Fruit fly (Drosophila melanogaster): Measurements from ENCODE around the gene CG5565.

- no peak for TF ChIP-seq EcR (GFP tag; optimal IDR thresholded peaks at IDR 0.05)
- no peak for TF ChIP-seq Dll (optimal IDR thresholded peaks at IDR 0.05)
- no peak for TF ChIP-seq usp (GFP tag; optimal IDR thresholded peaks at IDR 0.05)
- TF ChIP-seq psq (optimal IDR thresholded peaks at IDR 0.05) = no peak
- no peak for TF ChIP-seq pan (optimal IDR thresholded peaks at IDR 0.05)
- TF ChIP-seq CG8478 (optimal IDR thresholded peaks at IDR 0.05) = no peak
These were observed 47.0 kb upstream of the CG5565 start for dm6 chr2L:1402728-1403127.
